Worm (Caenorhabditis elegans) whole organism, L3 larva: Measurements from ENCODE around the gene mcat-1.

Experiments used
- R02D3.7 ChIP-seq: fragments of 150-350 bp; optimal IDR thresholded peaks from 2 replicates; lab custom pipeline; 2014; ENCODE audit warnings: missing biosample characterization, missing genetic modification characterization
- aly-2 ChIP-seq: fragments of 150-350 bp; optimal IDR thresholded peaks from 2 replicates; lab custom pipeline; 2014; ENCODE audit warnings: missing biosample characterization, missing genetic modification characterization
- ama-1 ChIP-seq: fragments of 150-350 bp; optimal IDR thresholded peaks from 2 replicates; lab custom pipeline; 2018
- ceh-16 ChIP-seq: sonication (generic microtip); optimal IDR thresholded peaks from 2 replicates; lab custom pipeline; 2017; ENCODE audit warnings: missing biosample characterization, missing genetic modification characterization
- ceh-28 ChIP-seq: fragments of 150-350 bp; optimal IDR thresholded peaks from 2 replicates; lab custom pipeline; 2014; ENCODE audit warnings: missing biosample characterization, missing genetic modification reagents, missing genetic modification characterization
- ceh-82 ChIP-seq: fragments of 150-350 bp; optimal IDR thresholded peaks from 2 replicates; lab custom pipeline; 2014; ENCODE audit warnings: missing biosample characterization, missing genetic modification characterization
- ceh-9 ChIP-seq: sonication (generic microtip); optimal IDR thresholded peaks from 2 replicates; lab custom pipeline; 2018; ENCODE audit warnings: missing biosample characterization, missing genetic modification characterization
- daf-12 ChIP-seq: fragments of 150-350 bp; optimal IDR thresholded peaks from 2 replicates; lab custom pipeline; 2014; ENCODE audit warnings: missing biosample characterization, missing genetic modification reagents, missing genetic modification characterization
- egl-27 ChIP-seq: sonication (generic microtip); optimal IDR thresholded peaks from 4 replicates; lab custom pipeline; 2017; ENCODE audit warnings: missing biosample characterization, missing genetic modification reagents, missing genetic modification characterization
- egl-5 ChIP-seq: fragments of 150-350 bp; optimal IDR thresholded peaks from 2 replicates; lab custom pipeline; 2017; ENCODE audit warnings: missing biosample characterization, missing genetic modification reagents, missing genetic modification characterization, inconsistent platforms
- elt-1 ChIP-seq: fragments of 150-350 bp; optimal IDR thresholded peaks from 2 replicates; lab custom pipeline; 2014; ENCODE audit warnings: missing biosample characterization, missing genetic modification characterization
- elt-2 ChIP-seq: sonication (generic microtip); optimal IDR thresholded peaks from 2 replicates; lab custom pipeline; 2016; ENCODE audit warnings: missing genetic modification reagents, mild to moderate bottlenecking, missing genetic modification characterization, missing compliant biosample characterization
- elt-3 ChIP-seq, 3 experiments: fragments of 150-350 bp in 1 of 3; sonication (generic microtip) in 2 of 3; optimal IDR thresholded peaks; 2 replicates in 2 of 3; 4 replicates in 1 of 3; lab custom pipeline; 2014 to 2017; ENCODE audit warnings: missing biosample characterization in 3 of 3, missing genetic modification characterization in 3 of 3
- fkh-10 ChIP-seq: sonication (generic microtip); optimal IDR thresholded peaks from 2 replicates; lab custom pipeline; 2017; ENCODE audit warnings: missing biosample characterization, missing genetic modification reagents, missing genetic modification characterization
- jun-1 ChIP-seq: fragments of 150-350 bp; optimal IDR thresholded peaks from 2 replicates; lab custom pipeline; 2014; ENCODE audit warnings: missing biosample characterization, missing genetic modification reagents, missing genetic modification characterization
- lin-39 ChIP-seq: fragments of 150-350 bp; optimal IDR thresholded peaks from 2 replicates; lab custom pipeline; 2018; ENCODE audit warnings: missing biosample characterization, missing genetic modification reagents, missing genetic modification characterization
- lsy-12 ChIP-seq: sonication (generic microtip); optimal IDR thresholded peaks from 2 replicates; lab custom pipeline; 2016; ENCODE audit warnings: mild to moderate bottlenecking, missing genetic modification characterization, missing compliant biosample characterization
- mdl-1 ChIP-seq: fragments of 150-350 bp; optimal IDR thresholded peaks from 2 replicates; lab custom pipeline; 2014; ENCODE audit warnings: missing biosample characterization, missing genetic modification characterization
- mml-1 ChIP-seq: fragments of 150-350 bp; sonication (generic microtip); optimal IDR thresholded peaks from 3 replicates; lab custom pipeline; 2014; ENCODE audit warnings: missing biosample characterization, missing genetic modification characterization
- nfya-1 ChIP-seq: sonication (generic microtip); optimal IDR thresholded peaks from 2 replicates; lab custom pipeline; 2017; ENCODE audit warnings: missing genetic modification characterization, mild to moderate bottlenecking, missing compliant biosample characterization, antibody characterized with exemption, moderate library complexity; ENCODE audit not compliant: insufficient read depth
- nhr-11 ChIP-seq: fragments of 150-350 bp; optimal IDR thresholded peaks from 2 replicates; lab custom pipeline; 2014; ENCODE audit warnings: missing biosample characterization, missing genetic modification characterization
- nhr-12 ChIP-seq: fragments of 150-350 bp; optimal IDR thresholded peaks from 2 replicates; lab custom pipeline; 2014; ENCODE audit warnings: missing biosample characterization, missing genetic modification characterization
- nhr-23 ChIP-seq: fragments of 150-350 bp; optimal IDR thresholded peaks from 2 replicates; lab custom pipeline; 2014; ENCODE audit warnings: missing biosample characterization, missing genetic modification reagents, missing genetic modification characterization
- nhr-237 ChIP-seq: fragments of 150-350 bp; optimal IDR thresholded peaks from 2 replicates; lab custom pipeline; 2014; ENCODE audit warnings: missing biosample characterization, missing genetic modification characterization
- nhr-25 ChIP-seq: sonication (generic microtip); optimal IDR thresholded peaks from 2 replicates; lab custom pipeline; 2017; ENCODE audit warnings: missing biosample characterization, missing genetic modification characterization
- nhr-28 ChIP-seq: fragments of 150-350 bp; optimal IDR thresholded peaks from 2 replicates; lab custom pipeline; 2014; ENCODE audit warnings: missing biosample characterization, missing genetic modification characterization
- nhr-76 ChIP-seq: fragments of 150-350 bp; sonication (generic microtip); optimal IDR thresholded peaks from 5 replicates; lab custom pipeline; 2014; ENCODE audit warnings: missing biosample characterization, missing genetic modification characterization
- pha-4 ChIP-seq: fragments of 150-350 bp; optimal IDR thresholded peaks from 2 replicates; lab custom pipeline; 2014; ENCODE audit warnings: missing biosample characterization, missing genetic modification reagents, missing genetic modification characterization
- pqm-1 ChIP-seq: fragments of 150-350 bp; optimal IDR thresholded peaks from 2 replicates; lab custom pipeline; 2017; ENCODE audit warnings: missing biosample characterization, missing genetic modification characterization, inconsistent platforms
- sea-2 ChIP-seq: fragments of 150-350 bp; sonication (generic microtip); optimal IDR thresholded peaks from 4 replicates; lab custom pipeline; 2014; ENCODE audit warnings: missing biosample characterization, missing genetic modification reagents, missing genetic modification characterization
- unc-39 ChIP-seq: sonication (generic microtip); optimal IDR thresholded peaks from 4 replicates; lab custom pipeline; 2017; ENCODE audit warnings: missing biosample characterization, missing genetic modification characterization
- zag-1 ChIP-seq: fragments of 150-350 bp; optimal IDR thresholded peaks from 2 replicates; lab custom pipeline; 2014; ENCODE audit warnings: missing biosample characterization, missing genetic modification characterization
- ztf-4 ChIP-seq: fragments of 150-350 bp; optimal IDR thresholded peaks from 2 replicates; lab custom pipeline; 2014; ENCODE audit warnings: missing biosample characterization, missing genetic modification characterization

mcat-1 gene

ce11 chrII:51352-51751 lies 40.0 kb downstream of the mcat-1 start, which contains the start of gene sptl-1:
Gene sptl-1 (plus strand): TSS chrII:51652.
- TF ChIP-seq pqm-1 (tag; lab: Kevin White, UChicago): no peak
- TF ChIP-seq nhr-23: no peak
- no peak for TF ChIP-seq jun-1
- no peak for TF ChIP-seq fkh-10 (GFP tag; lab: Kevin White, UChicago)
- no peak for TF ChIP-seq nfya-1 (tag; lab: Kevin White, UChicago)
- no peak for TF ChIP-seq ceh-16 (tag; lab: Kevin White, UChicago)
- TF ChIP-seq ceh-82 (tag; lab: Kevin White, UChicago): no peak
- no peak for TF ChIP-seq nhr-12
- no peak for TF ChIP-seq sea-2 (GFP tag; lab: Kevin White, UChicago)
- no peak for TF ChIP-seq nhr-76
- no peak for TF ChIP-seq elt-1
- no peak for TF ChIP-seq nhr-28 (tag; lab: Kevin White, UChicago)
- no peak for TF ChIP-seq nhr-25 (tag; lab: Kevin White, UChicago)
- no peak for TF ChIP-seq unc-39 (tag; lab: Kevin White, UChicago)

- TF ChIP-seq zag-1 (tag; lab: Kevin White, UChicago) (no peak), elt-3 (tag; optimal IDR thresholded peaks at IDR 0.05; lab: Kevin White, UChicago) (no peak), nhr-237 (tag; lab: Kevin White, UChicago) (no peak), elt-2 (peak; percentile 44), ceh-28 (tag; lab: Kevin White, UChicago) (peak; percentile 19), pqm-1 (tag; lab: Kevin White, UChicago) (peak; percentile 61), nhr-25 (tag; lab: Kevin White, UChicago) (no peak), pha-4 (no peak)
Observed at ce11 chrII:50862-51261, 40.5 kb downstream of the mcat-1 start.

ce11 chrII:47280-47679 lies 44.0 kb downstream of the mcat-1 start, which contains the start of gene C23H3.5:
Gene C23H3.5 (plus strand): TSS chrII:47580.
- TF ChIP-seq aly-2 (no peak), nhr-28 (tag; lab: Kevin White, UChicago) (no peak), nhr-11 (no peak), fkh-10 (GFP tag; lab: Kevin White, UChicago) (no peak), elt-3 (tag; optimal IDR thresholded peaks at IDR 0.05; lab: Kevin White, UChicago) (no peak), ceh-16 (tag; lab: Kevin White, UChicago) (no peak), sea-2 (GFP tag; lab: Kevin White, UChicago) (no peak), daf-12 (tag; lab: Kevin White, UChicago) (no peak), ceh-82 (tag; lab: Kevin White, UChicago) (no peak), nhr-12 (no peak), nhr-25 (tag; lab: Kevin White, UChicago) (no peak), elt-1 (no peak), lsy-12 (tag; lab: Kevin White, UChicago) (no peak), lin-39 (tag; lab: Kevin White, UChicago) (no peak), egl-5 (no peak), elt-2 (no peak), nhr-76 (no peak), egl-27 (no peak), ztf-4 (tag; lab: Kevin White, UChicago) (no peak)

- no peak for TF ChIP-seq lsy-12 (tag; lab: Kevin White, UChicago)
- no peak for TF ChIP-seq elt-2
- TF ChIP-seq daf-12 (tag; lab: Kevin White, UChicago): no peak
- TF ChIP-seq ceh-9 (tag; lab: Kevin White, UChicago): no peak
- TF ChIP-seq aly-2: no peak
- TF ChIP-seq nhr-237 (tag; lab: Kevin White, UChicago): no peak
- TF ChIP-seq ceh-28 (tag; lab: Kevin White, UChicago): no peak
- TF ChIP-seq nhr-23: no peak
- no peak for TF ChIP-seq mml-1
- no peak for TF ChIP-seq mdl-1
Observed at ce11 chrII:46116-46515, 45.2 kb downstream of the mcat-1 start, which contains the start of gene rpt-4. Gene rpt-4 (minus strand): TSS chrII:46216.

ce11 chrII:44740-45139 lies 46.6 kb downstream of the mcat-1 start, which contains the start of gene rpoa-49:
Gene rpoa-49 (plus strand): TSS chrII:45040.
- no peak for TF ChIP-seq R02D3.7
- TF ChIP-seq ama-1 (lab: Kevin White, UChicago): no peak
- no peak for TF ChIP-seq ztf-4 (tag; lab: Kevin White, UChicago)
- TF ChIP-seq, all 47 proteins: peak for 0
